Worm (Caenorhabditis elegans): ENCODE data around the gene cpt-2.

DNA sequence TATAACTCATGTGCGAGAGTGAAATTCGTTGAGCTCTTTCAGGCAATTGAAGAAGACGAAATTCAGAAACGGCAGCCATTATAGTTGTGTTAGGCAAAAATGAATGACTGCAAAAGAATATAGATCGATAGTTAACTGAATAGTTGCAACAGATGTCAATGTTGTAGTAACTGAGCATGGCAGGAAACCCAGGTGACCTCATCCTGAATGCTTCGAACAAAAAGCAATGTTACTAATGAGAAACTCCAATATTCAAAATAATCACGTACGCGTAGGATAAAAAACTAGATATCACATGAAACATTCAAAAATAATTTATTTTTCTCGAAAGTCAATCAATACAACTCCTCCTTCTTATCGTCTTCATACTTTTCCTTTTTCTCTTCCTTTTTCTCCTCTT, 17.0 kb upstream of the cpt-2 start, which contains the start of gene fbxb-9:
- TF ChIP-seq pha-4 (tag; optimal IDR thresholded peaks at IDR 0.05) (no peak), skn-1 (tag; optimal IDR thresholded peaks at IDR 0.05) (no peak), fos-1 (tag; optimal IDR thresholded peaks at IDR 0.05) (no peak), ztf-4 (tag; optimal IDR thresholded peaks at IDR 0.05) (no peak), unc-62 (GFP tag; optimal IDR thresholded peaks at IDR 0.05) (no peak), jun-1 (tag; optimal IDR thresholded peaks at IDR 0.05) (no peak), ama-1 (optimal IDR thresholded peaks at IDR 0.05) (no peak), lin-15B (tag; optimal IDR thresholded peaks at IDR 0.05) (no peak), snpc-4 (tag; optimal IDR thresholded peaks at IDR 0.05) (no peak), R02D3.7 (tag; optimal IDR thresholded peaks at IDR 0.05) (no peak), unc-39 (tag; optimal IDR thresholded peaks at IDR 0.05) (no peak), nhr-77 (tag; optimal IDR thresholded peaks at IDR 0.05) (no peak)

Measured in whole organism, L3 larva.